Fruit fly (Drosophila melanogaster): Measurements from ENCODE around the gene CG4325.
A peak's percentile ranks its signal among the peaks of the same experiment; 100 is the strongest.

- TF ChIP-seq croc (GFP tag; conservative IDR thresholded peaks at IDR 0.05) (peak; percentile 32; the same call in 1 of the 3 replicates), CG7357 (GFP tag; IDR thresholded peaks at IDR 0.05) (peak; percentile 50; the same call in 1 of the 3 replicates), CG16813 (GFP tag; IDR thresholded peaks at IDR 0.05; ENCODE audit: partially characterized antibody) (no peak), ham (GFP tag; IDR thresholded peaks at IDR 0.05) (no peak), CG17568 (GFP tag; optimal IDR thresholded peaks at IDR 0.05) (peak; percentile 39), CG18476 (GFP tag; optimal IDR thresholded peaks at IDR 0.05) (no peak), HLH4C (GFP tag; IDR thresholded peaks at IDR 0.05; ENCODE audit: partially characterized antibody) (no peak), CG15269 (tag; optimal IDR thresholded peaks at IDR 0.05) (peak; percentile 74)
These were observed 43.9 kb upstream of the CG4325 start for dm6 chrX:2087501-2087900.
